Fruit fly (Drosophila melanogaster): ENCODE results near the gene CG5280.
A peak's percentile ranks its signal among the peaks of the same experiment; 100 is the strongest.

CG5280 gene

dm6 chr3L:9025680-9026079 is 35.7 kb upstream of the CG5280 start (continued):
- no peak for TF ChIP-seq Poxn (GFP tag; IDR thresholded peaks at IDR 0.05)
- peak; percentile 88 for TF ChIP-seq fd96Cb (tag; optimal IDR thresholded peaks at IDR 0.05)
- peak; percentile 78 for TF ChIP-seq CG33213 (GFP tag; optimal IDR thresholded peaks at IDR 0.05)
- TF ChIP-seq toy (GFP tag; IDR thresholded peaks at IDR 0.05) = peak; percentile 53; the same call in 1 of the 2 replicates
- TF ChIP-seq Max (GFP tag; optimal IDR thresholded peaks at IDR 0.05) = peak; percentile 73
- TF ChIP-seq grn (GFP tag; optimal IDR thresholded peaks at IDR 0.05) = peak; percentile 89
- peak; percentile 79 for TF ChIP-seq oc (tag; optimal IDR thresholded peaks at IDR 0.05)
- TF ChIP-seq br (optimal IDR thresholded peaks at IDR 0.05) = no peak
- TF ChIP-seq CTCF (GFP tag; optimal IDR thresholded peaks at IDR 0.05) = peak; percentile 12
- no peak for TF ChIP-seq CG13894 (tag; optimal IDR thresholded peaks at IDR 0.05)
- peak; percentile 65 for TF ChIP-seq CG13775 (GFP tag; optimal IDR thresholded peaks at IDR 0.05)
- TF ChIP-seq cwo (GFP tag; optimal IDR thresholded peaks at IDR 0.05) = peak; percentile 51
- peak; percentile 40 for TF ChIP-seq CG31388 (GFP tag; optimal IDR thresholded peaks at IDR 0.05)
- peak; percentile 51 for TF ChIP-seq CG4707 (GFP tag; optimal IDR thresholded peaks at IDR 0.05)
- TF ChIP-seq sr (GFP tag; IDR thresholded peaks at IDR 0.05) = peak; percentile 65; the same call in 2 of the 3 replicates
- TF ChIP-seq CG14667 (GFP tag; IDR thresholded peaks at IDR 0.05) = peak; percentile 84
- TF ChIP-seq CG7357 (GFP tag; IDR thresholded peaks at IDR 0.05) = peak; percentile 70
- peak; percentile 77 for TF ChIP-seq Fer1 (GFP tag; optimal IDR thresholded peaks at IDR 0.05)
- TF ChIP-seq unc-4 (GFP tag; IDR thresholded peaks at IDR 0.05; ENCODE audit: partially characterized antibody) = no peak
- peak; percentile 94 for TF ChIP-seq Ptx1 (GFP tag; IDR thresholded peaks at IDR 0.05)
- TF ChIP-seq pnt (GFP tag; optimal IDR thresholded peaks at IDR 0.05) = peak; percentile 68
- TF ChIP-seq vvl (GFP tag; IDR thresholded peaks at IDR 0.05) = peak; percentile 95
- TF ChIP-seq cas (GFP tag; IDR thresholded peaks at IDR 0.05) = peak; percentile 72; the same call in 1 of the 2 replicates
- no peak for TF ChIP-seq amos (GFP tag; IDR thresholded peaks at IDR 0.05; ENCODE audit: partially characterized antibody)
- peak; percentile 82 for TF ChIP-seq Hsf (GFP tag; optimal IDR thresholded peaks at IDR 0.05)
- no peak for TF ChIP-seq inv (GFP tag; IDR thresholded peaks at IDR 0.05; ENCODE audit: partially characterized antibody)
- peak; percentile 47 for TF ChIP-seq Spps (tag; optimal IDR thresholded peaks at IDR 0.05)
- peak; percentile 63 for TF ChIP-seq pho (GFP tag; optimal IDR thresholded peaks at IDR 0.05)
- no peak for TF ChIP-seq cad (GFP tag; optimal IDR thresholded peaks at IDR 0.05)
- peak; percentile 80 for TF ChIP-seq chn (GFP tag; optimal IDR thresholded peaks at IDR 0.05)
- TF ChIP-seq tup (GFP tag; optimal IDR thresholded peaks at IDR 0.05) = peak; percentile 60
- TF ChIP-seq CG3065 (GFP tag; optimal IDR thresholded peaks at IDR 0.05) = no peak
- peak; percentile 86 for TF ChIP-seq CG4424 (GFP tag; optimal IDR thresholded peaks at IDR 0.05)
- TF ChIP-seq gsb (GFP tag; IDR thresholded peaks at IDR 0.05) = peak; percentile 81
- TF ChIP-seq Sox100B (GFP tag; optimal IDR thresholded peaks at IDR 0.05) = peak; percentile 82
- TF ChIP-seq sob (GFP tag; IDR thresholded peaks at IDR 0.05) = peak; percentile 91
- no peak for TF ChIP-seq pita (GFP tag; optimal IDR thresholded peaks at IDR 0.05)
- TF ChIP-seq cato (GFP tag; optimal IDR thresholded peaks at IDR 0.05; ENCODE audit: borderline replicate concordance) = peak; percentile 62
- no peak for TF ChIP-seq chinmo (GFP tag; IDR thresholded peaks at IDR 0.05; ENCODE audit: partially characterized antibody)
- peak; percentile 76 for TF ChIP-seq Gsc (GFP tag; IDR thresholded peaks at IDR 0.05)
- peak; percentile 90 for TF ChIP-seq CG32532 (GFP tag; IDR thresholded peaks at IDR 0.05)
- peak; percentile 53 for TF ChIP-seq Nf-YB (GFP tag; optimal IDR thresholded peaks at IDR 0.05)
- TF ChIP-seq Hmx (GFP tag; optimal IDR thresholded peaks at IDR 0.05) = peak; percentile 67
- TF ChIP-seq vfl (GFP tag; optimal IDR thresholded peaks at IDR 0.05) = peak; percentile 69
- TF ChIP-seq ase (GFP tag; IDR thresholded peaks at IDR 0.05) = peak; percentile 92
- TF ChIP-seq Camta (GFP tag; optimal IDR thresholded peaks at IDR 0.05) = peak; percentile 87
- TF ChIP-seq Meics (GFP tag; optimal IDR thresholded peaks at IDR 0.05) = peak; percentile 74
- peak; percentile 76; the same call in 2 of the 3 replicates for TF ChIP-seq CG11560 (tag; IDR thresholded peaks at IDR 0.05)
- peak; percentile 82 for TF ChIP-seq Blimp-1 (GFP tag; optimal IDR thresholded peaks at IDR 0.05)
- peak; percentile 80 for TF ChIP-seq CG8765 (GFP tag; IDR thresholded peaks at IDR 0.05)
- TF ChIP-seq CG3847 (GFP tag; IDR thresholded peaks at IDR 0.05) = peak; percentile 73
- TF ChIP-seq sisA (GFP tag; IDR thresholded peaks at IDR 0.05) = peak; percentile 89
- TF ChIP-seq wor (GFP tag; IDR thresholded peaks at IDR 0.05) = peak; percentile 82
